Fruit fly (Drosophila melanogaster) whole organism, embryonic: Measurements from ENCODE around the gene CG32425.

ENCODE experiments used
- Ada2b ChIP-seq: fragments of 200-800 bp; sonication (Bioruptor generic); IDR thresholded peaks from 2 replicates; pipeline ENCODE4 v1.3.6; 2022; ENCODE audit warnings: missing biosample characterization, missing genetic modification characterization
- Antp ChIP-seq: fragments of 200-800 bp; sonication (Bioruptor generic); optimal IDR thresholded peaks from 3 replicates; lab custom pipeline; 2016; ENCODE audit warnings: missing biosample characterization, missing genetic modification characterization
- CG10565 ChIP-seq: fragments of 200-800 bp; sonication (Bioruptor generic); optimal IDR thresholded peaks from 3 replicates; lab custom pipeline; 2016; ENCODE audit warnings: missing biosample characterization, mild to moderate bottlenecking, missing genetic modification characterization
- CG10959 ChIP-seq: fragments of 200-800 bp; sonication (Bioruptor generic); IDR thresholded peaks from 2 replicates; pipeline ENCODE4 v1.3.6; 2022; ENCODE audit warnings: missing biosample characterization, missing genetic modification characterization
- CG10979 ChIP-seq: fragments of 200-800 bp; sonication (Bioruptor generic); optimal IDR thresholded peaks from 2 replicates; lab custom pipeline; 2018; ENCODE audit warnings: missing biosample characterization, mild to moderate bottlenecking, missing genetic modification characterization, moderate library complexity
- CG11504 ChIP-seq: fragments of 200-800 bp; sonication (Bioruptor generic); optimal IDR thresholded peaks from 3 replicates; lab custom pipeline; 2019; ENCODE audit warnings: missing biosample characterization, mild to moderate bottlenecking, missing genetic modification characterization, moderate library complexity
- CG12071 ChIP-seq: fragments of 200-800 bp; sonication (Bioruptor generic); optimal IDR thresholded peaks from 3 replicates; lab custom pipeline; 2018; ENCODE audit warnings: missing biosample characterization, mild to moderate bottlenecking, missing genetic modification characterization
- CG12219 ChIP-seq: fragments of 200-800 bp; sonication (Bioruptor generic); optimal IDR thresholded peaks from 3 replicates; lab custom pipeline; 2018; ENCODE audit warnings: missing biosample characterization, mild to moderate bottlenecking, missing genetic modification characterization
- CG14050 ChIP-seq: fragments of 200-800 bp; sonication (Bioruptor generic); IDR thresholded peaks from 3 replicates; pipeline ENCODE4 v1.3.6; 2022; ENCODE audit warnings: missing biosample characterization, missing genetic modification characterization
- CG17186 ChIP-seq: fragments of 200-800 bp; sonication (Bioruptor generic); optimal IDR thresholded peaks from 3 replicates; lab custom pipeline; 2017; ENCODE audit warnings: missing biosample characterization, missing genetic modification reagents, missing genetic modification characterization
- CG17328 ChIP-seq: fragments of 200-800 bp; sonication (Bioruptor generic); IDR thresholded peaks from 2 replicates; pipeline ENCODE4 v1.3.6; 2022; ENCODE audit warnings: missing biosample characterization, missing genetic modification characterization
- CG17359 ChIP-seq: fragments of 200-800 bp; sonication (Bioruptor generic); optimal IDR thresholded peaks from 3 replicates; lab custom pipeline; 2018; ENCODE audit warnings: missing biosample characterization, mild to moderate bottlenecking, missing genetic modification characterization, moderate library complexity
- CG31441 ChIP-seq: fragments of 200-800 bp; sonication (Bioruptor generic); IDR thresholded peaks from 2 replicates; pipeline ENCODE4 v1.3.6; 2022; ENCODE audit warnings: missing biosample characterization, missing genetic modification characterization
- CG32767 ChIP-seq: fragments of 200-800 bp; sonication (Bioruptor generic); IDR thresholded peaks from 2 replicates; pipeline ENCODE4 v1.3.6; 2022; ENCODE audit warnings: missing biosample characterization, missing genetic modification characterization
- CG33213 ChIP-seq: fragments of 200-800 bp; sonication (Bioruptor generic); optimal IDR thresholded peaks from 3 replicates; lab custom pipeline; 2016; ENCODE audit warnings: missing biosample characterization, missing genetic modification characterization
- CG34224 ChIP-seq: fragments of 200-800 bp; sonication (Bioruptor generic); IDR thresholded peaks from 3 replicates; pipeline ENCODE4 v1.3.6; 2022; ENCODE audit warnings: missing biosample characterization, missing genetic modification characterization; ENCODE audit not compliant: partially characterized antibody
- CG3995 ChIP-seq: fragments of 200-800 bp; sonication (Bioruptor generic); optimal IDR thresholded peaks from 3 replicates; lab custom pipeline; 2016; ENCODE audit warnings: missing biosample characterization, missing genetic modification characterization
- CG5245 ChIP-seq: fragments of 200-800 bp; sonication (Bioruptor generic); optimal IDR thresholded peaks from 3 replicates; lab custom pipeline; 2016; ENCODE audit warnings: missing biosample characterization, missing genetic modification characterization
- CG5953 ChIP-seq: fragments of 200-800 bp; sonication (Bioruptor generic); IDR thresholded peaks from 2 replicates; pipeline ENCODE4 v1.3.6; 2022; ENCODE audit warnings: missing biosample characterization, missing genetic modification characterization
- CG6765 ChIP-seq: fragments of 200-800 bp; sonication (Bioruptor generic); optimal IDR thresholded peaks from 3 replicates; lab custom pipeline; 2017; ENCODE audit warnings: missing biosample characterization, mild to moderate bottlenecking, missing genetic modification characterization
- CG6813 ChIP-seq: fragments of 200-800 bp; sonication (Bioruptor generic); optimal IDR thresholded peaks from 2 replicates; lab custom pipeline; 2017; ENCODE audit warnings: missing biosample characterization, missing genetic modification characterization, mild to moderate bottlenecking, moderate library complexity, missing genetic modification reagents
- CG7357 ChIP-seq: fragments of 200-800 bp; sonication (Bioruptor generic); IDR thresholded peaks from 3 replicates; pipeline ENCODE4 v1.3.6; 2022; ENCODE audit warnings: missing biosample characterization, missing genetic modification characterization
- CG8944 ChIP-seq: fragments of 200-800 bp; sonication (Bioruptor generic); optimal IDR thresholded peaks from 3 replicates; lab custom pipeline; 2016; ENCODE audit warnings: missing biosample characterization, missing genetic modification characterization
- CG9817 ChIP-seq: fragments of 200-800 bp; sonication (Bioruptor generic); optimal IDR thresholded peaks from 2 replicates; lab custom pipeline; 2018; ENCODE audit warnings: missing biosample characterization, mild to moderate bottlenecking, missing genetic modification characterization, moderate library complexity
- CkIIα-i1 ChIP-seq: fragments of 200-800 bp; sonication (Bioruptor generic); IDR thresholded peaks from 2 replicates; pipeline ENCODE4 v1.3.6; 2022; ENCODE audit warnings: missing biosample characterization, missing genetic modification characterization
- D19B ChIP-seq: fragments of 200-800 bp; sonication (Bioruptor generic); optimal IDR thresholded peaks from 2 replicates; lab custom pipeline; 2017; ENCODE audit warnings: missing biosample characterization, mild to moderate bottlenecking, missing genetic modification characterization
- Dll ChIP-seq: fragments of 200-800 bp; sonication (Bioruptor generic); IDR thresholded peaks from 4 replicates; pipeline ENCODE4 v1.3.6; 2022; ENCODE audit warnings: missing biosample characterization, missing genetic modification characterization; ENCODE audit not compliant: partially characterized antibody
- ERR ChIP-seq: fragments of 200-800 bp; sonication (Bioruptor generic); optimal IDR thresholded peaks from 2 replicates; lab custom pipeline; 2016; ENCODE audit warnings: missing biosample characterization, missing genetic modification characterization
- Gug ChIP-seq: fragments of 200-800 bp; sonication (Bioruptor generic); IDR thresholded peaks from 4 replicates; pipeline ENCODE4 v1.3.6; 2022; ENCODE audit warnings: missing biosample characterization, missing genetic modification characterization
- Hand ChIP-seq: fragments of 200-800 bp; sonication (Bioruptor generic); optimal IDR thresholded peaks from 2 replicates; lab custom pipeline; 2017; ENCODE audit warnings: mild to moderate bottlenecking, missing biosample characterization, missing genetic modification reagents, missing genetic modification characterization
- NFAT ChIP-seq: fragments of 200-800 bp; sonication (Bioruptor generic); IDR thresholded peaks from 2 replicates; pipeline ENCODE4 v1.3.6; 2022; ENCODE audit warnings: missing biosample characterization, missing genetic modification characterization
- Opbp ChIP-seq: fragments of 200-800 bp; sonication (Bioruptor generic); IDR thresholded peaks from 3 replicates; pipeline ENCODE4 v1.3.6; 2022; ENCODE audit warnings: missing biosample characterization, missing genetic modification characterization; ENCODE audit not compliant: partially characterized antibody
- Ravus ChIP-seq: fragments of 200-800 bp; sonication (Bioruptor generic); IDR thresholded peaks from 2 replicates; pipeline ENCODE4 v1.3.6; 2022; ENCODE audit warnings: missing biosample characterization, missing genetic modification characterization
- Stat92E ChIP-seq, 3 experiments: fragments of >200 bp in 2 of 3; fragments of 200-800 bp in 1 of 3; sonication (Bioruptor generic) in 1 of 3; optimal IDR thresholded peaks; 2 replicates each; lab custom pipeline; 2017 to 2019; ENCODE audit warnings: missing biosample characterization in 3 of 3, missing genetic modification characterization in 3 of 3, mild to moderate bottlenecking in 1 of 3, moderate library complexity in 1 of 3
- Xrp1 ChIP-seq: fragments of 200-800 bp; sonication (Bioruptor generic); IDR thresholded peaks from 2 replicates; pipeline ENCODE4 v1.3.6; 2022; ENCODE audit warnings: missing biosample characterization, missing genetic modification characterization
- al ChIP-seq: fragments of 200-800 bp; sonication (Bioruptor generic); IDR thresholded peaks from 2 replicates; pipeline ENCODE4 v1.3.6; 2022; ENCODE audit warnings: missing biosample characterization, missing genetic modification characterization
- ap ChIP-seq: fragments of 200-800 bp; sonication (Bioruptor generic); IDR thresholded peaks from 2 replicates; pipeline ENCODE4 v1.3.6; 2022; ENCODE audit warnings: missing biosample characterization, missing genetic modification characterization
- ato ChIP-seq: fragments of 200-800 bp; sonication (Bioruptor generic); IDR thresholded peaks from 2 replicates; pipeline ENCODE4 v1.3.6; 2022; ENCODE audit warnings: missing biosample characterization, missing genetic modification characterization; ENCODE audit not compliant: partially characterized antibody
- da ChIP-seq: fragments of 200-800 bp; sonication (Bioruptor generic); optimal IDR thresholded peaks from 2 replicates; lab custom pipeline; 2016; ENCODE audit warnings: missing biosample characterization, missing genetic modification characterization
- dm ChIP-seq: fragments of 200-800 bp; sonication (Bioruptor generic); optimal IDR thresholded peaks from 3 replicates; lab custom pipeline; 2016; ENCODE audit warnings: missing biosample characterization, missing genetic modification characterization
- grn ChIP-seq: fragments of 200-800 bp; sonication (Bioruptor generic); optimal IDR thresholded peaks from 3 replicates; lab custom pipeline; 2017; ENCODE audit warnings: missing biosample characterization, missing genetic modification characterization
- h ChIP-seq: fragments of >200 bp; optimal IDR thresholded peaks from 2 replicates; lab custom pipeline; 2017
- lola ChIP-seq, 3 experiments: fragments of >200 bp in 2 of 3; fragments of 200-800 bp in 1 of 3; sonication (Bioruptor generic) in 1 of 3; optimal IDR thresholded peaks; 2 replicates each; lab custom pipeline; 2017 to 2019; ENCODE audit warnings: missing biosample characterization in 3 of 3, missing genetic modification characterization in 3 of 3, mild to moderate bottlenecking in 1 of 3, moderate library complexity in 1 of 3
- pb ChIP-seq: fragments of 200-800 bp; sonication (Bioruptor generic); optimal IDR thresholded peaks from 3 replicates; lab custom pipeline; 2016; ENCODE audit warnings: missing biosample characterization, missing genetic modification characterization
- sd ChIP-seq: fragments of 200-800 bp; sonication (Bioruptor generic); optimal IDR thresholded peaks from 3 replicates; lab custom pipeline; 2018; ENCODE audit warnings: missing biosample characterization, mild to moderate bottlenecking, missing genetic modification characterization, moderate library complexity
- seq ChIP-seq: fragments of 200-800 bp; sonication (Bioruptor generic); IDR thresholded peaks from 2 replicates; pipeline ENCODE4 v1.3.6; 2022; ENCODE audit warnings: missing biosample characterization, missing genetic modification characterization
- ssp ChIP-seq: fragments of 200-800 bp; sonication (Bioruptor generic); IDR thresholded peaks from 2 replicates; pipeline ENCODE4 v1.3.6; 2022; ENCODE audit warnings: missing biosample characterization, missing genetic modification characterization
- trem ChIP-seq: fragments of 200-800 bp; optimal IDR thresholded peaks from 3 replicates; lab custom pipeline; 2019; ENCODE audit warnings: missing biosample characterization, mild to moderate bottlenecking, missing genetic modification characterization, moderate library complexity
- vnd ChIP-seq: fragments of 200-800 bp; sonication (Bioruptor generic); IDR thresholded peaks from 3 replicates; pipeline ENCODE4 v1.3.6; 2022; ENCODE audit warnings: missing biosample characterization, missing genetic modification characterization; ENCODE audit not compliant: partially characterized antibody

CG32425 gene

DNA sequence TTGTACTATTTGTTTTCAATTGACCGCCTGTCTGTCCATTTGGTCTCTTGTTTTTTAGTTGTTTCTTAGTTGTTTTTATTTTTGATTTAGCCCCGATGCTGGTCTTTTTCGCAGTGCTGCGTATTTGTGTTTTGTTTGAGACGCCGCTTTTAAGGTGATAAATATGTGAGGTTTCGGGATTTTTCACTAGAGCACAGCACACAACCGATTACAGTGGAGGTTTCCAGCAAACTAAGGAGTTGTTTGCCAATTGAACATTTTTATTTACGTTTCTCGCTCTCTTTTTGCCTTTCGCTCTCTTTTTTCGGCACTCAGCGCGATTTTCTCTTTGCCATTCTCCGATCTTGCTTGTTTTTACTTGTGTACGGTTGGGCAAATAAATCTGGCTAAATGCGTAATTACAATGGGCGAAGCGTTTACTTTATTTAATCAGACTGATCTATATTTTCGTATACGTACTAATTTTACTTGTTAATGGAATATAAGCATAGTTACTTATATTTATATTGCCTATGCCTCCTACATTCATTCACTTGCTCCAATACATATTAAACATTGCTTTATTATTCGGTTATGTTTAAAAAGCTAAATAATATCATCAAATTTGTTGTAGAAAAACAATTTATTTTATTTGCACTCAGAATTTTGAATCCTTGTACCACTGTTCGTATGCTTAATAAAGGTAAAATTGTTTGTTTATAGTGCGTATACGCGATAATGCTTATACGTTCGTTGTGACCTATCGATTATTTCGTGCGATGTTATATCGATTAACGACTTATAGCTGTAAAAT lies 43.3 kb downstream of the CG32425 start, which contains the start of gene Rcd2 (continued):
- TF ChIP-seq trem (tag; lab: Kevin White, UChicago) (peak; percentile 39), CG10979 (tag; lab: Kevin White, UChicago) (peak; percentile 75), al (GFP tag; lab: Robert Waterston, UW) (peak; percentile 80), Ravus (peak; percentile 15; the same call in 1 of the 2 replicates), NFAT (GFP tag; lab: Robert Waterston, UW) (peak; percentile 65; the same call in 1 of the 2 replicates), CG17186 (GFP tag; lab: Kevin White, UChicago) (peak; percentile 7), CG14050 (GFP tag; lab: Robert Waterston, UW) (no peak; the same call in 1 of the 3 replicates), Hand (peak; percentile 84), pb (GFP tag; lab: Kevin White, UChicago) (peak; percentile 5), Ada2b (GFP tag; lab: Robert Waterston, UW) (peak; percentile 66), da (no peak), CG31441 (GFP tag; lab: Robert Waterston, UW) (peak; percentile 90), CG8944 (GFP tag; lab: Kevin White, UChicago) (no peak), CG12219 (peak; percentile 83), ERR (GFP tag; lab: Kevin White, UChicago) (no peak), Dll (GFP tag; lab: Robert Waterston, UW) (peak; percentile 90), sd (tag; lab: Kevin White, UChicago) (peak; percentile 78), CG6813 (GFP tag; lab: Kevin White, UChicago) (peak; percentile 73), CG34224 (GFP tag; lab: Robert Waterston, UW) (peak; percentile 95), CG5245 (GFP tag; lab: Kevin White, UChicago) (peak; percentile 6), CG3995 (no peak), h (no peak), CG7357 (GFP tag; lab: Robert Waterston, UW) (peak; percentile 69; the same call in 2 of the 3 replicates), seq (GFP tag; lab: Robert Waterston, UW) (peak; percentile 87), ssp (no peak), Xrp1 (GFP tag; lab: Robert Waterston, UW) (peak; percentile 77), CG6765 (GFP tag; lab: Kevin White, UChicago) (peak; percentile 89), CkIIα-i1 (GFP tag; lab: Robert Waterston, UW) (no peak), CG11504 (peak; percentile 89), CG32767 (no peak; the same call in 1 of the 2 replicates), ato (GFP tag; lab: Robert Waterston, UW) (peak; percentile 79), Opbp (GFP tag; lab: Robert Waterston, UW) (peak; percentile 89; the same call in 2 of the 3 replicates), lola (GFP tag; optimal IDR thresholded peaks at IDR 0.05; lab: Kevin White, UChicago) (peak in 1 of 3 experiments; percentile 17), CG33213 (GFP tag; lab: Kevin White, UChicago) (no peak), Antp (GFP tag; lab: Kevin White, UChicago) (peak; percentile 22), CG17328 (peak; percentile 62; the same call in 1 of the 2 replicates), Stat92E (GFP tag; optimal IDR thresholded peaks at IDR 0.05; lab: Kevin White, UChicago) (peak in 1 of 3 experiments; percentile 12), CG5953 (GFP tag; lab: Robert Waterston, UW) (no peak), vnd (GFP tag; lab: Robert Waterston, UW) (peak; percentile 83), CG17359 (tag; lab: Kevin White, UChicago) (peak; percentile 84), grn (GFP tag; lab: Kevin White, UChicago) (no peak), D19B (GFP tag; lab: Kevin White, UChicago) (peak; percentile 65), CG10959 (GFP tag; lab: Robert Waterston, UW) (no peak), ap (no peak), CG10565 (no peak), CG9817 (peak; percentile 76), Gug (GFP tag; lab: Robert Waterston, UW) (no peak), dm (GFP tag; lab: Kevin White, UChicago) (no peak), CG12071 (GFP tag; lab: Kevin White, UChicago) (peak; percentile 84)
